Worm (Caenorhabditis elegans) whole organism, dauer: Measurements from ENCODE around the gene srbc-23.

Experiments used
- unc-62 ChIP-seq: sonication (generic microtip); optimal IDR thresholded peaks from 2 replicates; lab custom pipeline; 2017; ENCODE audit warnings: missing biosample characterization, missing genetic modification reagents, missing genetic modification characterization

srbc-23 gene

DNA sequence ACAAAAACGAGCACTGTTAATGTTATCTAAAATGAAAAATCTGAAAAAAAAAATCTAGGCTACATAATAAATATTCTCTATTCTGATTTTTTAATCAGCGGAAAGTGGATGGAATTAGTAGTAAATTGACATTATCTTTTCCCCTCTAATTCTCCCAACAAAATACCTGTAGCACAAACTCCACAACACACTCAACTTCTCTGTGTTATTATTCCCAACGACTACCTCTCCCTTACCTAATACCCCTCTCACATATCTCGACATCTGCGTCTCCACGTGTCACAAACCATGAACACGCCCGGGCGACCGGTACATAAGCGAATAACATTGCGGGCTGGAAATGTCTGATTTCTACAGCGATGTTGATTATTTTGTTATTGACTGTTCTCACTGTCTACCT lies 29.8 kb downstream of the srbc-23 start, which contains the start of gene cyp-33C2:
Gene cyp-33C2, plus strand, starts transcription at position 327 of the 400 bp plus-strand sequence.
- TF ChIP-seq unc-62 (GFP tag; lab: Kevin White, UChicago): no peak

DNA sequence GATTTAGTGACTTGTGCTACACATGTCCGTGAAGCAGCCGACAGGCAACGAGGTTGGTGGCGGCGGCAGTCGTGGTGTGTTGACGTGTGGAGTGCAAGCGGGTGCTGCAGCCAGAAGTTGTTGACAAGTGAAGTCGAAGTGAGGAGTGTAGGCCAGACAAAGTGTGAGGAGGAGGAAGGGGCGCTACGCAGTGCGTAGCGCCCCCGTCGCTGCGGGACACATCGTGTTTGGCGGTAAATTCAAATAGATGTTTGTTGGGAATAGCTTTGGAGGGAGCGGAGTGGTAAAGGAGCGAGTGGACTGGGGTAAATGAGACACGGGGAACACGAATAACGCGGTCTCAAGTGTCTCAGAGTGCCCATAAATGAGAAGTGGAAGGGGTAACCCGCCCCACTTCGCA lies 32.1 kb downstream of the srbc-23 start:
- TF ChIP-seq unc-62 (GFP tag; lab: Kevin White, UChicago): no peak

ce11 chrV:2187864-2188345 lies 34.5 kb downstream of the srbc-23 start, which contains the start of gene Y5H2B.3:
Y5H2B.3 (plus strand) TSS chrV:2188295.
- TF ChIP-seq unc-62 (GFP tag; lab: Kevin White, UChicago): no peak

DNA sequence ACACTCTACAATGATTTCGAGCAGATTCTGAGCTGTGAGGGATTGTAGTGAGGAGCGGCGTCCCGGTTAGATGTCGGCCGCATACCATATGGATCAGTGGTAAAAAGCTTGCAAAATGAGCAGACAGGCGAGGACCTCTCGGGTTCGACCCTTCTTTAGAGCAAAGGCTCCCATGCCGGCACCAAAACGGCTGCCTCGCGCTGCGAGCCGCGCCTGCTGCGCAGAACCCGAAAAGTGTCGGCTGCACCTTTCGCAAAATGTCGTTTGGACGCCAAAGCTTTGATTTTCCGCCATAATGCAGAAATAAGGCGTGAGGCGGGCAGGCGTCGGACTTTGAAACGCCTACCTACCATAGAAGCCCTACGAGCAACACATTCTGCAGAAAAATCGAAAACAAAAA lies 37.0 kb downstream of the srbc-23 start:
- TF ChIP-seq unc-62 (GFP tag; lab: Kevin White, UChicago): no peak

ce11 chrV:2191122-2191521 lies 37.7 kb downstream of the srbc-23 start, which contains the start of gene srbc-42:
srbc-42 (minus strand) TSS chrV:2191222.
- TF ChIP-seq unc-62 (GFP tag; lab: Kevin White, UChicago): no peak

- no peak for TF ChIP-seq unc-62 (GFP tag; lab: Kevin White, UChicago)
Measured at ce11 chrV:2192117-2192516, 38.7 kb downstream of the srbc-23 start, which contains the start of gene nhr-13. nhr-13 (plus strand) TSS chrV:2192485.

DNA sequence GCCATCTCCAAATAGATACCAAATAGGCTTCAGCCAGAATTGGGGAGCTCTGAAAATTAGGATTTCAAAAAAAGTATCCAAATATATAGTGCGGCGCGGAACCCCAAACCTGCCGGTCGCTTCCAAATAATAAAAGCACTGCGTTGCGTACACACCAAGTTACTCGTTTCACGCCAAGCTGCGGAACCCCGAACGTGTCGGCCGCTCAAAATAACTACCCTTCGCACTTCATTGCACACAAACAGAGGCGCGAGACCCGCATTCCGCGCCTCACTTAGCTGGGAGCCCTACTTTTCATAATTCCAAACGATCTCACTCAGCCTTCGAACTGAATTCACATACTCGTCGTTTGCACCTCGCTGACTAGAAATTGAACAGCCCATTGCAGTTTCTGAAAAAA lies 46.2 kb downstream of the srbc-23 start:
- TF ChIP-seq unc-62 (GFP tag; lab: Kevin White, UChicago): no peak

- no peak for TF ChIP-seq unc-62 (GFP tag; lab: Kevin White, UChicago)
Measured at ce11 chrV:2200402-2200801, 47.0 kb downstream of the srbc-23 start.

ce11 chrV:2201240-2201639 lies 47.9 kb downstream of the srbc-23 start, which contains the start of gene cyp-32B1:
cyp-32B1 (minus strand) TSS chrV:2201415.
- no peak for TF ChIP-seq unc-62 (GFP tag; lab: Kevin White, UChicago)

ce11 chrV:2204080-2204479 lies 50.7 kb downstream of the srbc-23 start, which contains the start of gene cyp-33C12:
cyp-33C12 (minus strand) TSS chrV:2204400.
- TF ChIP-seq unc-62 (GFP tag; lab: Kevin White, UChicago): no peak
